Fruit fly (Drosophila melanogaster): ENCODE data around the gene CG42780.
A peak's percentile ranks its signal among the peaks of the same experiment; 100 is the strongest.

The CG42780 gene

DNA sequence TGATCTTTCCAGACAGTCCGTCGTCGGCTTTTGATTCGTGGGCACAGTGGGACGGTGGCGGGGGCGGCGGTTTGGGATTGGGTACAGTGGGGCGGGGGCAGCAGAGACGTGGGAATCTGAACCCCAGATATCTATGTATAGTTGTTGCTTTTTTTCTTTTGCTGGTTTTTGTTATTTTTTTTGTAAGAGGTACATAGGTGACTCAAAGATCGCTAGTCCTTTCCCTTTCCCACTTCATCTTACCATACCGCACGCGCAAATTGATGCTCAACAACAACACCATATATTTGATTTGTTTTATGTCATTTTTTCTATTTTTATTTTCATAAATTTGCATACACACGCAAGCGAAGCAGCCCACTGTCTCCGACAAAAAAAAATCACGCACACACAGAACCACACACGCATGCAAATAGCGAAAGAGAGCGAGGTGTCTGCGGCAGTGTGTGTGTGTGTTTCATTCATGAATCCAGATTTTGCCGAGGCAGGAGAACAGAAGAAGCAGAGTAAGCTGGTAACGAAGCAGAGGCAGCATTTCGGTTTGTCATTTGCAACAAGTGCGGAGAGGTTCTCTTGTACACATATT lies 26.1 kb downstream of the CG42780 start (continued):
- peak in 1 of 2 experiments; percentile 52 for TF ChIP-seq dpn (GFP tag; optimal IDR thresholded peaks at IDR 0.05)
- no peak for TF ChIP-seq CG9876 (GFP tag; optimal IDR thresholded peaks at IDR 0.05)
- TF ChIP-seq CG9817 (tag; optimal IDR thresholded peaks at IDR 0.05) = no peak
- peak; percentile 30 for TF ChIP-seq Hr3 (GFP tag; optimal IDR thresholded peaks at IDR 0.05)
- no peak for TF ChIP-seq MBD-R2 (GFP tag; IDR thresholded peaks at IDR 0.05)
- TF ChIP-seq NfI (GFP tag; optimal IDR thresholded peaks at IDR 0.05) = peak; percentile 33
- peak; percentile 40; the same call in 1 of the 2 replicates for TF ChIP-seq CG4404 (GFP tag; IDR thresholded peaks at IDR 0.05)
- TF ChIP-seq CG18262 (tag; optimal IDR thresholded peaks at IDR 0.05) = peak; percentile 62
- TF ChIP-seq ems (GFP tag; optimal IDR thresholded peaks at IDR 0.05) = no peak
- peak; percentile 29; the same call in 1 of the 2 replicates for TF ChIP-seq CG10366 (GFP tag; IDR thresholded peaks at IDR 0.05)
- peak; percentile 18 for TF ChIP-seq CG9609 (GFP tag; optimal IDR thresholded peaks at IDR 0.05)
- no peak for TF ChIP-seq sens-2 (GFP tag; IDR thresholded peaks at IDR 0.05)
- TF ChIP-seq GATAe (GFP tag; conservative IDR thresholded peaks at IDR 0.05) = no peak
- peak; percentile 67 for TF ChIP-seq CG2678 (tag; optimal IDR thresholded peaks at IDR 0.05)
- TF ChIP-seq Oaz (GFP tag; IDR thresholded peaks at IDR 0.05) = no peak
- no peak for TF ChIP-seq salm (tag; optimal IDR thresholded peaks at IDR 0.05)
- no peak for TF ChIP-seq CTCF (GFP tag; optimal IDR thresholded peaks at IDR 0.05)
- TF ChIP-seq bab2 (GFP tag; optimal IDR thresholded peaks at IDR 0.05) = peak; percentile 20
- TF ChIP-seq CG3838 (GFP tag; optimal IDR thresholded peaks at IDR 0.05) = no peak
- TF ChIP-seq lov (optimal IDR thresholded peaks at IDR 0.05) = no peak
- TF ChIP-seq lov (GFP tag; IDR thresholded peaks at IDR 0.05) = peak; percentile 61; the same call in 1 of the 3 replicates
- no peak for TF ChIP-seq Dfd (GFP tag; optimal IDR thresholded peaks at IDR 0.05)
- no peak for TF ChIP-seq CG13296 (GFP tag; optimal IDR thresholded peaks at IDR 0.05)
- TF ChIP-seq lola (GFP tag; optimal IDR thresholded peaks at IDR 0.05) = peak in 1 of 3 experiments; percentile 57
- peak; percentile 65; the same call in 2 of the 3 replicates for TF ChIP-seq dysf (GFP tag; IDR thresholded peaks at IDR 0.05)
- no peak for TF ChIP-seq hkb (optimal IDR thresholded peaks at IDR 0.05)
- TF ChIP-seq hkb (GFP tag; IDR thresholded peaks at IDR 0.05) = peak; percentile 58
- no peak for TF ChIP-seq CG9797 (GFP tag; optimal IDR thresholded peaks at IDR 0.05)
- peak; percentile 72 for TF ChIP-seq CG9727 (GFP tag; optimal IDR thresholded peaks at IDR 0.05)
- peak; percentile 26 for TF ChIP-seq oc (tag; optimal IDR thresholded peaks at IDR 0.05)
- TF ChIP-seq CG14014 (GFP tag; IDR thresholded peaks at IDR 0.05) = peak; percentile 42; the same call in 1 of the 2 replicates
- TF ChIP-seq Taf1 (GFP tag; IDR thresholded peaks at IDR 0.05) = no peak
- peak; percentile 37 for TF ChIP-seq CG11723 (GFP tag; optimal IDR thresholded peaks at IDR 0.05)
- TF ChIP-seq CG11398 (GFP tag; optimal IDR thresholded peaks at IDR 0.05) = no peak
- TF ChIP-seq prd (optimal IDR thresholded peaks at IDR 0.05) = no peak
- peak; percentile 69 for TF ChIP-seq prd (GFP tag; IDR thresholded peaks at IDR 0.05)
- TF ChIP-seq Hr78 (GFP tag; optimal IDR thresholded peaks at IDR 0.05) = no peak
- no peak for TF ChIP-seq rib (GFP tag; IDR thresholded peaks at IDR 0.05)
- peak; percentile 13 for TF ChIP-seq sd (tag; optimal IDR thresholded peaks at IDR 0.05)
- TF ChIP-seq CG10147 (GFP tag; optimal IDR thresholded peaks at IDR 0.05) = peak; percentile 12
- TF ChIP-seq Aef1 (GFP tag; IDR thresholded peaks at IDR 0.05) = peak; percentile 38
- TF ChIP-seq CG1529 (GFP tag; optimal IDR thresholded peaks at IDR 0.05) = peak; percentile 56
- peak; percentile 79 for TF ChIP-seq vvl (GFP tag; IDR thresholded peaks at IDR 0.05)
- no peak for TF ChIP-seq gfzf (GFP tag; optimal IDR thresholded peaks at IDR 0.05)
- TF ChIP-seq Lpt (GFP tag; optimal IDR thresholded peaks at IDR 0.05) = no peak
- no peak for TF ChIP-seq HLH4C (GFP tag; IDR thresholded peaks at IDR 0.05; ENCODE audit: partially characterized antibody)
- TF ChIP-seq wdn (GFP tag; IDR thresholded peaks at IDR 0.05) = no peak
- peak; percentile 47 for TF ChIP-seq ind (GFP tag; optimal IDR thresholded peaks at IDR 0.05)
- TF ChIP-seq CG14860 (GFP tag; IDR thresholded peaks at IDR 0.05; ENCODE audit: partially characterized antibody) = no peak
- TF ChIP-seq Hmr (GFP tag; optimal IDR thresholded peaks at IDR 0.05) = peak; percentile 48
- peak; percentile 2 for TF ChIP-seq org-1 (GFP tag; optimal IDR thresholded peaks at IDR 0.05)
- TF ChIP-seq CG7271 (tag; optimal IDR thresholded peaks at IDR 0.05) = no peak
